Fruit fly (Drosophila melanogaster): ENCODE results near the gene tfc.
A peak's percentile ranks its signal among the peaks of the same experiment; 100 is the strongest.

tfc gene

dm6 chr3L:1275767-1276166 is 19.5 kb downstream of the tfc start, which contains the start of gene CG32333 (continued):
- TF ChIP-seq Neu2 (GFP tag; optimal IDR thresholded peaks at IDR 0.05; ENCODE audit: borderline replicate concordance) (no peak), Med (GFP tag) (peak; percentile 67), sd (tag; optimal IDR thresholded peaks at IDR 0.05) (peak; percentile 31), ash1 (GFP tag; optimal IDR thresholded peaks at IDR 0.05) (no peak), Max (GFP tag; optimal IDR thresholded peaks at IDR 0.05) (no peak), CG12769 (tag; optimal IDR thresholded peaks at IDR 0.05) (peak; percentile 28), jumu (GFP tag; optimal IDR thresholded peaks at IDR 0.05) (no peak), Trl (optimal IDR thresholded peaks at IDR 0.05) (peak; percentile 42 to 68), Trl (GFP tag; optimal IDR thresholded peaks at IDR 0.05) (no peak), Sox102F (GFP tag; optimal IDR thresholded peaks at IDR 0.05) (no peak), CG3163 (GFP tag; optimal IDR thresholded peaks at IDR 0.05) (peak; percentile 71), tll (GFP tag; optimal IDR thresholded peaks at IDR 0.05) (no peak), CG30020 (tag; optimal IDR thresholded peaks at IDR 0.05) (no peak), dmrt11E (tag; optimal IDR thresholded peaks at IDR 0.05) (no peak), Jarid2 (GFP tag; optimal IDR thresholded peaks at IDR 0.05) (peak; percentile 45), CG18262 (tag; optimal IDR thresholded peaks at IDR 0.05) (no peak), Hmx (GFP tag; optimal IDR thresholded peaks at IDR 0.05) (no peak), CG1603 (tag; optimal IDR thresholded peaks at IDR 0.05) (no peak), chinmo (GFP tag; IDR thresholded peaks at IDR 0.05; ENCODE audit: partially characterized antibody) (0 out of 4 replicates have a peak, but pooled peaks have one; percentile 35), Hr78 (GFP tag; optimal IDR thresholded peaks at IDR 0.05) (no peak), odd (GFP tag; optimal IDR thresholded peaks at IDR 0.05) (no peak), ranshi (GFP tag; IDR thresholded peaks at IDR 0.05) (peak; percentile 34; the same call in 1 of the 2 replicates), CG13287 (GFP tag; IDR thresholded peaks at IDR 0.05; ENCODE audit: partially characterized antibody) (no peak; the same call in 1 of the 2 replicates), fu2 (GFP tag; optimal IDR thresholded peaks at IDR 0.05) (no peak), lola (GFP tag; optimal IDR thresholded peaks at IDR 0.05) (no peak), CG13123 (GFP tag; optimal IDR thresholded peaks at IDR 0.05) (no peak), Vsx1 (GFP tag; optimal IDR thresholded peaks at IDR 0.05) (no peak), CG4424 (GFP tag; optimal IDR thresholded peaks at IDR 0.05) (no peak), D19B (GFP tag; optimal IDR thresholded peaks at IDR 0.05) (no peak), CG2120 (GFP tag; optimal IDR thresholded peaks at IDR 0.05) (no peak), croc (GFP tag; conservative IDR thresholded peaks at IDR 0.05) (no peak)

- no peak for TF ChIP-seq Ssrp (tag; optimal IDR thresholded peaks at IDR 0.05)
Observed at dm6 chr3L:1277937-1278336, 21.7 kb downstream of the tfc start.

dm6 chr3L:1279685-1280084 is 23.4 kb downstream of the tfc start:
- 0 out of 2 replicates have a peak, but pooled peaks have one; percentile 9 for TF ChIP-seq lmd (GFP tag; IDR thresholded peaks at IDR 0.05)
- TF ChIP-seq Med (GFP tag), result peak; percentile 19
- no peak for TF ChIP-seq vfl (GFP tag; optimal IDR thresholded peaks at IDR 0.05)
- no peak for TF ChIP-seq CG7357 (GFP tag; IDR thresholded peaks at IDR 0.05)
- no peak for TF ChIP-seq Mrtf (GFP tag; IDR thresholded peaks at IDR 0.05)
- TF ChIP-seq ssp (GFP tag; IDR thresholded peaks at IDR 0.05), result 0 out of 2 replicates have a peak, but pooled peaks have one; percentile 11
- TF ChIP-seq CG9797 (GFP tag; optimal IDR thresholded peaks at IDR 0.05), result no peak
- TF ChIP-seq CG3847 (GFP tag; IDR thresholded peaks at IDR 0.05), result 0 out of 2 replicates have a peak, but pooled peaks have one; percentile 16
- no peak for TF ChIP-seq CG8290 (GFP tag; optimal IDR thresholded peaks at IDR 0.05)
- peak in 1 of 2 experiments; percentile 12 for TF ChIP-seq CG8290 (tag; optimal IDR thresholded peaks at IDR 0.05)
- TF ChIP-seq row (GFP tag; IDR thresholded peaks at IDR 0.05), result peak; percentile 30; the same call in 1 of the 3 replicates
- no peak for TF ChIP-seq Nf-YB (GFP tag; optimal IDR thresholded peaks at IDR 0.05)
- TF ChIP-seq dysf (GFP tag; IDR thresholded peaks at IDR 0.05), result peak; percentile 28; the same call in 1 of the 3 replicates
- no peak for TF ChIP-seq sima (GFP tag; optimal IDR thresholded peaks at IDR 0.05)
- TF ChIP-seq Drgx (GFP tag; IDR thresholded peaks at IDR 0.05), result peak; percentile 26; the same call in 1 of the 2 replicates
- no peak for TF ChIP-seq unc-4 (GFP tag; IDR thresholded peaks at IDR 0.05; ENCODE audit: partially characterized antibody)
- peak; percentile 17 for TF ChIP-seq CG2120 (GFP tag; optimal IDR thresholded peaks at IDR 0.05)
- TF ChIP-seq CG14860 (GFP tag; IDR thresholded peaks at IDR 0.05; ENCODE audit: partially characterized antibody), result no peak

Data from whole organism, embryonic.